Fruit fly (Drosophila melanogaster): Measurements from ENCODE around the gene Uch-L5.
A peak's percentile ranks its signal among the peaks of the same experiment; 100 is the strongest.

Uch-L5 gene

DNA sequence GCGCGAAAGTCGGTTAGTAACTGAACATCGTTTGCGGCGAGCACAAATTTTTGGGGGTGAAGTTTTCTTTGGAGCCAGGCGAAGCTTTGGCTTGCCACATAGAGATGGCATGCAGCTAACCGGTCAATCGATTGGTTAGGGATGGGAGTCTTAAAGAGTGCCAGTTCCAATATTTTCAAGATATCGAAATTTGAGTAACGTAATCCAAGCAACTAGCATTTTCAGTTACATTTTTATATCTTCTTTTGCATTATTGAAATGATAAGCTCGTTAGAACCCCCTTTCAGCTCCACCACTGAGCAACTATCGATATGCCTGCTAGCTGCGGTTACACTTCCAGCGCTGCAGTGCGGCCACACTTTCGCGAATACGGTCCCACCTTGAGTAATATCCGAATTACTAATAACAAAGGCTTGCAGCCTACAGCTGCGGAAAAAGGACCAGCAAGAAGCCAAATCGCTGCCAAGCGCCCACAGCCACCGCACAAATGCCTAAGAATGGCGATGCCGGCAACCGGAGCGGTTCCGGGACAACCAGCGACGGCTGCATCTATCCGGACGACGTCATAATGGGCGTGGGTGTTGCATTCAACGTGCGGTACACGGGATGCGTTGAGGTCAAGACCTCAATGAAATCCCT, 50.0 kb downstream of the Uch-L5 start, which contains the start of the genes Atat and Shc (continued):
- TF ChIP-seq CG43689 (GFP tag; IDR thresholded peaks at IDR 0.05) (peak; percentile 98), grau (tag; optimal IDR thresholded peaks at IDR 0.05) (peak; percentile 98), sima (GFP tag; optimal IDR thresholded peaks at IDR 0.05) (peak; percentile 98), Camta (GFP tag; optimal IDR thresholded peaks at IDR 0.05) (peak; percentile 99), fru (optimal IDR thresholded peaks at IDR 0.05) (no peak), mirr (GFP tag; optimal IDR thresholded peaks at IDR 0.05) (peak; percentile 98), CG12299 (tag; optimal IDR thresholded peaks at IDR 0.05) (peak; percentile 95), Bgb (GFP tag; IDR thresholded peaks at IDR 0.05; ENCODE audit: partially characterized antibody) (peak; percentile 89), mld (GFP tag; IDR thresholded peaks at IDR 0.05; ENCODE audit: partially characterized antibody) (0 out of 3 replicates have a peak, but pooled peaks have one; percentile 33), sob (GFP tag; IDR thresholded peaks at IDR 0.05) (peak; percentile 100), salm (tag; optimal IDR thresholded peaks at IDR 0.05) (peak; percentile 93), Nf-YB (GFP tag; optimal IDR thresholded peaks at IDR 0.05) (peak; percentile 87), CG34376 (GFP tag; optimal IDR thresholded peaks at IDR 0.05) (peak; percentile 99), CG1529 (GFP tag; optimal IDR thresholded peaks at IDR 0.05) (peak; percentile 94), Mes4 (GFP tag; optimal IDR thresholded peaks at IDR 0.05) (peak; percentile 99), NC2β (GFP tag; optimal IDR thresholded peaks at IDR 0.05) (peak; percentile 99), schlank (tag; optimal IDR thresholded peaks at IDR 0.05) (peak; percentile 98), CG7556 (GFP tag; optimal IDR thresholded peaks at IDR 0.05) (peak; percentile 96), CG30431 (GFP tag; optimal IDR thresholded peaks at IDR 0.05) (peak; percentile 100), CG13287 (GFP tag; IDR thresholded peaks at IDR 0.05; ENCODE audit: partially characterized antibody) (peak; percentile 94), tap (tag; optimal IDR thresholded peaks at IDR 0.05) (peak; percentile 95), gcm (GFP tag; optimal IDR thresholded peaks at IDR 0.05) (peak; percentile 92), Stat92E (GFP tag; optimal IDR thresholded peaks at IDR 0.05) (peak in 1 of 3 experiments; percentile 90), CG8478 (optimal IDR thresholded peaks at IDR 0.05) (peak; percentile 55), Antp (GFP tag; optimal IDR thresholded peaks at IDR 0.05) (peak; percentile 100), caup (GFP tag; optimal IDR thresholded peaks at IDR 0.05; ENCODE audit: severe bottlenecking) (peak; percentile 99), trem (tag; optimal IDR thresholded peaks at IDR 0.05) (peak; percentile 95), pros (GFP tag; optimal IDR thresholded peaks at IDR 0.05) (peak; percentile 21), MBD-R2 (GFP tag; IDR thresholded peaks at IDR 0.05) (peak; percentile 100), D (optimal IDR thresholded peaks at IDR 0.05) (no peak), D (GFP tag; optimal IDR thresholded peaks at IDR 0.05) (peak; percentile 97), fd64A (GFP tag; optimal IDR thresholded peaks at IDR 0.05) (peak; percentile 89), Sox100B (GFP tag; optimal IDR thresholded peaks at IDR 0.05) (peak; percentile 90), Usf (GFP tag; optimal IDR thresholded peaks at IDR 0.05) (peak; percentile 99), CG15601 (tag; optimal IDR thresholded peaks at IDR 0.05) (peak; percentile 97), hb (GFP tag; IDR thresholded peaks at IDR 0.05; ENCODE audit: partially characterized antibody) (peak; percentile 86), br (optimal IDR thresholded peaks at IDR 0.05) (no peak), Dp (GFP tag; optimal IDR thresholded peaks at IDR 0.05) (peak; percentile 53), CG12744 (GFP tag; optimal IDR thresholded peaks at IDR 0.05) (peak; percentile 99), h (optimal IDR thresholded peaks at IDR 0.05) (no peak), ara (GFP tag; IDR thresholded peaks at IDR 0.05) (peak; percentile 99), CG15479 (GFP tag; optimal IDR thresholded peaks at IDR 0.05) (peak; percentile 12), cato (GFP tag; optimal IDR thresholded peaks at IDR 0.05; ENCODE audit: borderline replicate concordance) (peak; percentile 99), MESR4 (GFP tag; optimal IDR thresholded peaks at IDR 0.05) (peak; percentile 69), Vsx1 (GFP tag; optimal IDR thresholded peaks at IDR 0.05) (peak; percentile 92), chm (GFP tag; IDR thresholded peaks at IDR 0.05) (peak; percentile 99), tup (GFP tag; optimal IDR thresholded peaks at IDR 0.05) (peak; percentile 99), dpn (GFP tag; optimal IDR thresholded peaks at IDR 0.05) (peak; percentile 100), stwl (tag; optimal IDR thresholded peaks at IDR 0.05) (peak; percentile 48), repo (GFP tag; optimal IDR thresholded peaks at IDR 0.05) (peak; percentile 99)
